Fruit fly (Drosophila melanogaster): Measurements from ENCODE around the gene CG7191.

Gene CG7191

DNA sequence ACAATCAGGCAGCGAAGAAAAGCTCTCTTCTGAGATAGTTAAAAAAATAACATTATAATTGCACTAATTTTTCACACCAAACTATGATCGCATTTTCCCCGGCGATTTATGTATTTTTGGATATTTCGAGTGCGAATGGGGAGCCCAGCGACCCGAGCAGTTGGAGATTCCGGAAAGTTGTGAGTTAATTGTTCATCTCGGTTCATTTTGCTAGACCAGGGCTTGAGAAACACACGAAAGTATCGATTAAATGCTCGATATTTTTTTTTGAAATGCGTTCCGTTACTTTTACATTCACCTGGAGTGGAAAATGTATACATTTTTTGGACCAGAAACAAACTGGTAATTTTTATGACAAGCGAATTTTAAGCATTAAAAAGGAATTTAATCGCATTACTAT lies 43.1 kb downstream of the CG7191 start, which contains the start of gene Cdc14:
TSS of gene Cdc14 (minus strand) at position 185 of the 400 bp plus-strand sequence.
- peak; percentile 18; the same call in 1 of the 2 replicates for TF ChIP-seq Ets98B (GFP tag; IDR thresholded peaks at IDR 0.05)
- TF ChIP-seq Snoo (tag; optimal IDR thresholded peaks at IDR 0.05): no peak
- TF ChIP-seq gl (tag; optimal IDR thresholded peaks at IDR 0.05): no peak
- TF ChIP-seq CG15710 (tag; optimal IDR thresholded peaks at IDR 0.05): no peak
- peak; percentile 16 for TF ChIP-seq Pif1B (GFP tag; optimal IDR thresholded peaks at IDR 0.05)
- TF ChIP-seq EcR (GFP tag; optimal IDR thresholded peaks at IDR 0.05): peak; percentile 17
- no peak for TF ChIP-seq rn (GFP tag; IDR thresholded peaks at IDR 0.05)

DNA sequence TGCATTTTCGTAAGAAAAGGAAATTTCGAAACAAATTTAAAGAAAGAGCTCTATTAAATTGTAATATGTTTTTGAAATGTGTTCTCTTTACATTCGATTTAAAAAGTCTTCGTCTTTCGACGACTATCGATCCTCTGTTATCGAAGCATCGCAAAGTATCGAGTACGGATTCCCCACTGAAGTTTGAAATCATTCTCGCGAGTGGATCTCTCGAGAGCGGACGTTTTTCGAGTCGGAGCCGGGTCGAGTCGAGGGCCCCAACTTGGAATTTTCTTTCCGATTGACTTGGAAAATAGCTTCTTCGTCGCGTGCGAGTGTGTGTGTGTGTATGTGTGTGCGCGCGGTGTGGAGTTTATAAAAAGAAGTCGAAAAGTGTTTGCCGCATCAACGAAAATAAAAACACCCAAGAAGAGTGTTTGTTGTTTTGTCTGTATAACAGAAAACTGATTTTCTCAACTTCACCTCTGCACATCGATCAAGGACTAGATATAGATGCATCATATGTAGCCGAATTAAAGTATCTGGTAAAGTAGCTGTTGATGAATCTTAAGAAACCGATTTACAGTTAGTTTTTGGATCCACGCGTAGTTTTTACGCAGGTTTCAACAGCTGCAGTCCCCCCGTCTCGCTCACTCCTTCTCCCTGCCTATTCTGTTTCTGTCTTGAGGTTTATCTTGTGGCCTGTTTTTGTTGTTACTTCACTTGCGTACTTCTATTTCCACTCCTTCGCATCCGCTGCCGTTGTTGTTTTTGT lies 44.0 kb downstream of the CG7191 start, which contains the start of gene LanB1:
TSS of gene LanB1 (plus strand) at position 190 of the 754 bp plus-strand sequence.
- TF ChIP-seq CG8301 (tag; optimal IDR thresholded peaks at IDR 0.05) (peak; percentile 7), CG12605 (GFP tag; IDR thresholded peaks at IDR 0.05) (peak; percentile 48; the same call in 1 of the 2 replicates), D1 (tag; optimal IDR thresholded peaks at IDR 0.05) (no peak), CG17806 (tag; optimal IDR thresholded peaks at IDR 0.05) (no peak), EcR (GFP tag; optimal IDR thresholded peaks at IDR 0.05) (peak; percentile 0), CG32121 (GFP tag; IDR thresholded peaks at IDR 0.05) (peak; percentile 28; the same call in 1 of the 2 replicates), CG4496 (GFP tag; IDR thresholded peaks at IDR 0.05) (peak; percentile 28; the same call in 1 of the 3 replicates), CG13204 (GFP tag; optimal IDR thresholded peaks at IDR 0.05) (peak; percentile 3)

dm6 chr2L:7812555-7813339 lies 45.3 kb downstream of the CG7191 start:
- no peak for TF ChIP-seq gl (tag; optimal IDR thresholded peaks at IDR 0.05)
- peak; percentile 3 for TF ChIP-seq CG8301 (tag; optimal IDR thresholded peaks at IDR 0.05)
- TF ChIP-seq CG14655 (GFP tag; optimal IDR thresholded peaks at IDR 0.05): peak; percentile 7
- no peak for TF ChIP-seq CG13204 (GFP tag; optimal IDR thresholded peaks at IDR 0.05)

DNA sequence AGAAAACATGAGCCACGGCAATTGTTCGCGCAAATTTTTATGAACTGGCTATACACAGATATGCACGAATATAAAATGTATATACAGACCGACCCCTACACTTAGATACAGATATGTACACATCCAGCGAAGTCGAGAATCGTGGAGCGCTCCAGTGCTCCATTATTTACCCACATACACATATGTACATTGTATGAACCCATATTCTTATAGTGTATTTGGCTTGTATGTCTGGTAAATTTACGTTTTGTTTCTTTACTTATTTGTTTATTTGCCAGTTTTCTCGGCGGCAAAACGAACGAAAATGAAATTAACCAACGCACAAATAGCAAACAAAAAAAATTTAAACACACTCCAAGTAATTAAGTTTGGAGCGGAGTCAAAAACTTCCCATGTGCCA lies 45.9 kb downstream of the CG7191 start:
- TF ChIP-seq gl (tag; optimal IDR thresholded peaks at IDR 0.05) (no peak), CG32121 (GFP tag; IDR thresholded peaks at IDR 0.05) (0 out of 2 replicates have a peak, but pooled peaks have one; percentile 11), CG15710 (tag; optimal IDR thresholded peaks at IDR 0.05) (no peak), fd96Ca (GFP tag; IDR thresholded peaks at IDR 0.05) (0 out of 3 replicates have a peak, but pooled peaks have one; percentile 14), EcR (GFP tag; optimal IDR thresholded peaks at IDR 0.05) (peak; percentile 47), CG12605 (GFP tag; IDR thresholded peaks at IDR 0.05) (no peak)

- no peak for TF ChIP-seq rn (GFP tag; IDR thresholded peaks at IDR 0.05)
- no peak for TF ChIP-seq gl (tag; optimal IDR thresholded peaks at IDR 0.05)
- TF ChIP-seq Pif1A (GFP tag; optimal IDR thresholded peaks at IDR 0.05): no peak
- TF ChIP-seq CG14655 (GFP tag; optimal IDR thresholded peaks at IDR 0.05): no peak
- TF ChIP-seq D1 (tag; optimal IDR thresholded peaks at IDR 0.05): no peak
- TF ChIP-seq Ets98B (GFP tag; IDR thresholded peaks at IDR 0.05): no peak
- TF ChIP-seq CG13204 (GFP tag; optimal IDR thresholded peaks at IDR 0.05): no peak
- TF ChIP-seq CG10348 (GFP tag; IDR thresholded peaks at IDR 0.05): no peak
- TF ChIP-seq CG32121 (GFP tag; IDR thresholded peaks at IDR 0.05): no peak
- no peak for TF ChIP-seq CG15710 (tag; optimal IDR thresholded peaks at IDR 0.05)
- TF ChIP-seq CG17806 (tag; optimal IDR thresholded peaks at IDR 0.05): no peak
- TF ChIP-seq CG8301 (tag; optimal IDR thresholded peaks at IDR 0.05): no peak
- TF ChIP-seq CG8159 (tag; optimal IDR thresholded peaks at IDR 0.05): no peak
Measured at dm6 chr2L:7820408-7820807, 53.0 kb downstream of the CG7191 start.

DNA sequence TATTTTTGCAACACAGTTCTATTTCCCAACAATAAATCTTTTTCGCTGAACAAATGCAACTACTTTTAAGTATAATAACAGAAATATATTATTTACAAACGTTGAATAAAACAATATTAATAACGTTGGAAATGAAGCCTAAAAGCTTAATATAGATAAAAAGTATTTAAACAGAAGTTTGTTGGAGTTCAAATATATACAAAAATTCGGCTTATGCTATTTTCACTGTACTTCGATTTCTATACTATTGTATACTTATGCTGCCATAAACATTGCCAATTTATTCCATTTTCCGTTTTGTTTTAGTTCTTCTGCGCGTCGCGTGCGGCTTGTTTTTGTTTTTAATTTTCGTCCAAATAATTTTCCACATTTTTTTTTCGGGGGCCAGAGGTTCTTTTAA lies 53.4 kb downstream of the CG7191 start, which contains the start of gene CG7115:
TSS of gene CG7115 (plus strand) at position 301 of the 400 bp plus-strand sequence.
- TF ChIP-seq CG8301 (tag; optimal IDR thresholded peaks at IDR 0.05): no peak
- TF ChIP-seq Pif1B (GFP tag; optimal IDR thresholded peaks at IDR 0.05): no peak
- TF ChIP-seq CG13204 (GFP tag; optimal IDR thresholded peaks at IDR 0.05): no peak
- TF ChIP-seq CG15710 (tag; optimal IDR thresholded peaks at IDR 0.05): no peak
- TF ChIP-seq CG32121 (GFP tag; IDR thresholded peaks at IDR 0.05): no peak
- TF ChIP-seq CG14655 (GFP tag; optimal IDR thresholded peaks at IDR 0.05): no peak
- TF ChIP-seq CG8159 (tag; optimal IDR thresholded peaks at IDR 0.05): no peak
- no peak for TF ChIP-seq CG12605 (GFP tag; IDR thresholded peaks at IDR 0.05)
- TF ChIP-seq rn (GFP tag; IDR thresholded peaks at IDR 0.05): no peak
- TF ChIP-seq Snoo (tag; optimal IDR thresholded peaks at IDR 0.05): no peak
- no peak for TF ChIP-seq fd96Ca (GFP tag; IDR thresholded peaks at IDR 0.05)
- TF ChIP-seq EcR (GFP tag; optimal IDR thresholded peaks at IDR 0.05): no peak
- no peak for TF ChIP-seq CG4496 (GFP tag; IDR thresholded peaks at IDR 0.05)
- no peak for TF ChIP-seq CG10348 (GFP tag; IDR thresholded peaks at IDR 0.05)
- no peak for TF ChIP-seq CG9948 (tag; optimal IDR thresholded peaks at IDR 0.05)
- no peak for TF ChIP-seq Ets98B (GFP tag; IDR thresholded peaks at IDR 0.05)
- no peak for TF ChIP-seq D1 (tag; optimal IDR thresholded peaks at IDR 0.05)
